Fruit fly (Drosophila melanogaster): ENCODE measurements around the gene CG42832.

dm6 chr3L:11609835-11610234 lies at the start of gene CG42832:
- TF ChIP-seq tj (GFP tag; optimal IDR thresholded peaks at IDR 0.05) (no peak), CG7045 (GFP tag; optimal IDR thresholded peaks at IDR 0.05) (no peak)

Data from whole organism, adult.